Fruit fly (Drosophila melanogaster): ENCODE results near the gene wake.
A peak's percentile ranks its signal among the peaks of the same experiment; 100 is the strongest.

wake gene

DNA sequence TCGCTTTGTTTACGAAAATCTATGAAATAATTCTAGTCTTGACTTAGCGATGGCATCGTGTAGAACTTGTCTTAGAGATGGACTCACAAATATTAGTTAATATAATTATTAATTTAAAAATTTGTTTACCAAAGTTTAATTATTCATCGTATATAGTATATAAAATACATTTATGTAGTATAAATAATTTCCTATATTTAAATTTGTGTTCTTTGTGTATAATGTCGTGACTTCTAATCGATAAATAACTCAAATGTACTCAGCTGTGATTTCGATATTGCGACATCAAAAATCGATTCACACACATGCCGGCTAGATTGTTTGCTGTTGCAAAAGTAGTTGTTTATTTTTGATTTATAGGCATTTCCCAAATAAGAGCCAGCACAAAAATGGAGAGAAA is 50.7 kb downstream of the wake start, which contains the start of the genes wfs1 and Nup133 (continued):
- no peak; the same call in 2 of the 3 replicates for TF ChIP-seq Aef1 (GFP tag; IDR thresholded peaks at IDR 0.05)
- TF ChIP-seq gem (tag; optimal IDR thresholded peaks at IDR 0.05): peak; percentile 94
- TF ChIP-seq ci (GFP tag; IDR thresholded peaks at IDR 0.05): 0 out of 3 replicates have a peak, but pooled peaks have one; percentile 16
- TF ChIP-seq CG10654 (GFP tag; optimal IDR thresholded peaks at IDR 0.05): peak; percentile 64
- peak; percentile 73 for TF ChIP-seq Ptx1 (GFP tag; IDR thresholded peaks at IDR 0.05)
- TF ChIP-seq Fer2 (tag; optimal IDR thresholded peaks at IDR 0.05): peak; percentile 64
- no peak for TF ChIP-seq MTF-1 (GFP tag; optimal IDR thresholded peaks at IDR 0.05; ENCODE audit: borderline replicate concordance)
- peak in 1 of 2 experiments; percentile 14 for TF ChIP-seq insv (GFP tag; optimal IDR thresholded peaks at IDR 0.05)
- no peak for TF ChIP-seq CG3163 (GFP tag; optimal IDR thresholded peaks at IDR 0.05)
- peak; percentile 86 for TF ChIP-seq CG33557 (GFP tag; optimal IDR thresholded peaks at IDR 0.05)
- peak; percentile 61 for TF ChIP-seq CG10366 (GFP tag; IDR thresholded peaks at IDR 0.05)
- TF ChIP-seq Gug (GFP tag; IDR thresholded peaks at IDR 0.05): no peak
- TF ChIP-seq jumu (GFP tag; optimal IDR thresholded peaks at IDR 0.05): no peak
- no peak for TF ChIP-seq ftz-f1 (GFP tag; optimal IDR thresholded peaks at IDR 0.05)
- no peak for TF ChIP-seq abd-A (tag; optimal IDR thresholded peaks at IDR 0.05)
- peak in 1 of 2 experiments; percentile 52 for TF ChIP-seq crp (GFP tag; optimal IDR thresholded peaks at IDR 0.05)
- peak in 1 of 2 experiments; percentile 82 for TF ChIP-seq bsh (GFP tag; optimal IDR thresholded peaks at IDR 0.05)
- TF ChIP-seq prd (optimal IDR thresholded peaks at IDR 0.05): no peak
- TF ChIP-seq prd (GFP tag; IDR thresholded peaks at IDR 0.05): peak; percentile 80
- TF ChIP-seq her (GFP tag; optimal IDR thresholded peaks at IDR 0.05): no peak
- no peak for TF ChIP-seq CG8944 (GFP tag; optimal IDR thresholded peaks at IDR 0.05)
- TF ChIP-seq CG17359 (tag; optimal IDR thresholded peaks at IDR 0.05): peak; percentile 73
- TF ChIP-seq dysf (GFP tag; IDR thresholded peaks at IDR 0.05): peak; percentile 62; the same call in 1 of the 3 replicates
- no peak for TF ChIP-seq Fer1 (GFP tag; optimal IDR thresholded peaks at IDR 0.05)
- no peak for TF ChIP-seq tio (GFP tag; optimal IDR thresholded peaks at IDR 0.05)
- TF ChIP-seq wor (GFP tag; IDR thresholded peaks at IDR 0.05): no peak
- TF ChIP-seq trh (GFP tag; optimal IDR thresholded peaks at IDR 0.05): peak; percentile 42
- TF ChIP-seq CG10321 (GFP tag; IDR thresholded peaks at IDR 0.05): no peak
- TF ChIP-seq wdn (GFP tag; IDR thresholded peaks at IDR 0.05): peak; percentile 26; the same call in 1 of the 2 replicates
- no peak for TF ChIP-seq Hmr (GFP tag; optimal IDR thresholded peaks at IDR 0.05)
- TF ChIP-seq vfl (GFP tag; optimal IDR thresholded peaks at IDR 0.05): no peak
- TF ChIP-seq Optix (GFP tag; IDR thresholded peaks at IDR 0.05): no peak
- TF ChIP-seq Poxn (GFP tag; IDR thresholded peaks at IDR 0.05): no peak
- no peak for TF ChIP-seq Sry-β (GFP tag; optimal IDR thresholded peaks at IDR 0.05)
- peak; percentile 91 for TF ChIP-seq trem (tag; optimal IDR thresholded peaks at IDR 0.05)
- no peak for TF ChIP-seq usp (GFP tag; optimal IDR thresholded peaks at IDR 0.05)
- TF ChIP-seq vvl (GFP tag; IDR thresholded peaks at IDR 0.05): peak; percentile 73
- TF ChIP-seq H15 (GFP tag; IDR thresholded peaks at IDR 0.05): peak; percentile 46; the same call in 1 of the 3 replicates
- no peak for TF ChIP-seq CG1792 (GFP tag; optimal IDR thresholded peaks at IDR 0.05)
- no peak for TF ChIP-seq btn (GFP tag; optimal IDR thresholded peaks at IDR 0.05)
- TF ChIP-seq Ssrp (tag; optimal IDR thresholded peaks at IDR 0.05): peak; percentile 84
- peak; percentile 1 for TF ChIP-seq fd102C (GFP tag; optimal IDR thresholded peaks at IDR 0.05)
- TF ChIP-seq CG4617 (GFP tag; optimal IDR thresholded peaks at IDR 0.05; ENCODE audit: borderline replicate concordance): peak; percentile 64
- TF ChIP-seq CG7372 (GFP tag; IDR thresholded peaks at IDR 0.05): peak; percentile 65
- peak; percentile 85 for TF ChIP-seq nerfin-1 (tag; optimal IDR thresholded peaks at IDR 0.05)
- no peak for TF ChIP-seq CG6854 (GFP tag; optimal IDR thresholded peaks at IDR 0.05)
- TF ChIP-seq org-1 (GFP tag; optimal IDR thresholded peaks at IDR 0.05): peak; percentile 15
- 0 out of 2 replicates have a peak, but pooled peaks have one; percentile 37 for TF ChIP-seq CG10959 (GFP tag; IDR thresholded peaks at IDR 0.05)
- peak; percentile 49; the same call in 1 of the 2 replicates for TF ChIP-seq lmd (GFP tag; IDR thresholded peaks at IDR 0.05)
- TF ChIP-seq bowl (GFP tag; IDR thresholded peaks at IDR 0.05): no peak
- TF ChIP-seq gsb (GFP tag; IDR thresholded peaks at IDR 0.05): no peak
- TF ChIP-seq CG10267 (tag; optimal IDR thresholded peaks at IDR 0.05): peak; percentile 87
